Fruit fly (Drosophila melanogaster): ENCODE measurements around the gene Sema1a.

Sema1a gene

DNA sequence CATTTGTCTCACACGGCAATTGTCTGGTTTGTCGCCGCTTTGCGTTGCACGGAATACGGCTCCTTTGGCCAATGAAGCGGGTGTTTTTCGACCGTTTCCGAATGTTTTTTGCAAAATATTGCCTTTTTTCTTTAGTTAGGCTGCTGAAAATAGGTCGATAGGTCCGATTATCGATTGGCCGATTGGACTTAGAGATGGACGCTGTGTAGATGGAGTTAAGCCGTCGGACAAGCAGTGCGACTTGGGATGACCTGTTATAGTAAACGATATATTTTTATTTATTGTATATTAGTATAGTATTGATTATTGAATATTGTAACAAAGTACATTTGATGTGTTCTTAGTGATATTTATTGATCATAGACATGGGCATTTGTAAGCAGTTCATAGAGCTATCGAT is 13.6 kb upstream of the Sema1a start, which contains the start of the genes lmgA and lmgB (continued):
- TF ChIP-seq klu (GFP tag; IDR thresholded peaks at IDR 0.05): no peak
- peak in 1 of 2 experiments; percentile 48 for TF ChIP-seq crp (GFP tag; optimal IDR thresholded peaks at IDR 0.05)
- peak; percentile 14 to 71 for TF ChIP-seq dpn (GFP tag; optimal IDR thresholded peaks at IDR 0.05)
- peak; percentile 41; the same call in 1 of the 2 replicates for TF ChIP-seq vvl (GFP tag; IDR thresholded peaks at IDR 0.05)
- TF ChIP-seq maf-S (GFP tag; optimal IDR thresholded peaks at IDR 0.05): peak; percentile 4
- peak; percentile 76 for TF ChIP-seq CG9932 (GFP tag; IDR thresholded peaks at IDR 0.05)
- TF ChIP-seq gcm2 (GFP tag; optimal IDR thresholded peaks at IDR 0.05): no peak
- TF ChIP-seq chm (GFP tag; IDR thresholded peaks at IDR 0.05): no peak
- TF ChIP-seq CG17328 (GFP tag; IDR thresholded peaks at IDR 0.05): no peak
- TF ChIP-seq CG13775 (GFP tag; optimal IDR thresholded peaks at IDR 0.05): peak; percentile 40
- TF ChIP-seq Dek (tag; optimal IDR thresholded peaks at IDR 0.05): peak; percentile 41
- peak; percentile 32 for TF ChIP-seq Sin3A (optimal IDR thresholded peaks at IDR 0.05)
- TF ChIP-seq pum (GFP tag; optimal IDR thresholded peaks at IDR 0.05): no peak
- TF ChIP-seq chn (GFP tag; optimal IDR thresholded peaks at IDR 0.05): peak; percentile 36
- no peak for TF ChIP-seq CG7745 (tag; optimal IDR thresholded peaks at IDR 0.05)
- no peak for TF ChIP-seq CG7357 (GFP tag; IDR thresholded peaks at IDR 0.05)
- TF ChIP-seq CG15073 (GFP tag; optimal IDR thresholded peaks at IDR 0.05): no peak
- no peak for TF ChIP-seq repo (GFP tag; optimal IDR thresholded peaks at IDR 0.05)
- TF ChIP-seq knrl (GFP tag; IDR thresholded peaks at IDR 0.05; ENCODE audit: partially characterized antibody): peak; percentile 89
- no peak for TF ChIP-seq CG12236 (GFP tag; optimal IDR thresholded peaks at IDR 0.05)
- TF ChIP-seq CG7271 (tag; optimal IDR thresholded peaks at IDR 0.05): no peak
- TF ChIP-seq CG3407 (GFP tag; optimal IDR thresholded peaks at IDR 0.05): no peak
- TF ChIP-seq CG11093 (GFP tag; IDR thresholded peaks at IDR 0.05): no peak
- peak; percentile 40; the same call in 1 of the 2 replicates for TF ChIP-seq HLH3B (GFP tag; IDR thresholded peaks at IDR 0.05)
- no peak for TF ChIP-seq en (GFP tag; optimal IDR thresholded peaks at IDR 0.05)
- no peak for TF ChIP-seq CG8089 (GFP tag; optimal IDR thresholded peaks at IDR 0.05)
- no peak for TF ChIP-seq nau (GFP tag; optimal IDR thresholded peaks at IDR 0.05)
- no peak for TF ChIP-seq CG14667 (GFP tag; IDR thresholded peaks at IDR 0.05)
- TF ChIP-seq cg (GFP tag; optimal IDR thresholded peaks at IDR 0.05): no peak
- peak; percentile 29 for TF ChIP-seq CG9817 (tag; optimal IDR thresholded peaks at IDR 0.05)
- TF ChIP-seq Hmx (GFP tag; optimal IDR thresholded peaks at IDR 0.05): no peak
- TF ChIP-seq sna (GFP tag; IDR thresholded peaks at IDR 0.05; ENCODE audit: partially characterized antibody): peak; percentile 78
- peak; percentile 40 for TF ChIP-seq tup (GFP tag; optimal IDR thresholded peaks at IDR 0.05)
- TF ChIP-seq bowl (GFP tag; IDR thresholded peaks at IDR 0.05): no peak
- no peak for TF ChIP-seq sim (GFP tag; IDR thresholded peaks at IDR 0.05)
- peak; percentile 88 for TF ChIP-seq Opbp (GFP tag; IDR thresholded peaks at IDR 0.05; ENCODE audit: partially characterized antibody)
- no peak for TF ChIP-seq Deaf1 (tag; optimal IDR thresholded peaks at IDR 0.05)
- no peak for TF ChIP-seq sima (GFP tag; optimal IDR thresholded peaks at IDR 0.05)
- TF ChIP-seq Xrp1 (GFP tag; IDR thresholded peaks at IDR 0.05): peak; percentile 9; the same call in 1 of the 2 replicates
- TF ChIP-seq CG42726 (GFP tag; IDR thresholded peaks at IDR 0.05; ENCODE audit: partially characterized antibody): 0 out of 2 replicates have a peak, but pooled peaks have one; percentile 52
- no peak for TF ChIP-seq pfk (GFP tag; optimal IDR thresholded peaks at IDR 0.05)
- TF ChIP-seq E2f1 (GFP tag; IDR thresholded peaks at IDR 0.05): 0 out of 2 replicates have a peak, but pooled peaks have one; percentile 23
- peak; percentile 45; the same call in 1 of the 2 replicates for TF ChIP-seq CG31441 (GFP tag; IDR thresholded peaks at IDR 0.05)
- TF ChIP-seq CG7987 (GFP tag; optimal IDR thresholded peaks at IDR 0.05): no peak
- TF ChIP-seq dmrt11E (tag; optimal IDR thresholded peaks at IDR 0.05): peak; percentile 27
- no peak for TF ChIP-seq wek (GFP tag; optimal IDR thresholded peaks at IDR 0.05)
- no peak for TF ChIP-seq fd102C (GFP tag; optimal IDR thresholded peaks at IDR 0.05)
- TF ChIP-seq CG6254 (GFP tag; optimal IDR thresholded peaks at IDR 0.05): no peak
- TF ChIP-seq nerfin-2 (GFP tag; IDR thresholded peaks at IDR 0.05; ENCODE audit: partially characterized antibody): peak; percentile 91
- TF ChIP-seq CG12104 (GFP tag; optimal IDR thresholded peaks at IDR 0.05): no peak
- TF ChIP-seq her (GFP tag; optimal IDR thresholded peaks at IDR 0.05): no peak

Measured in whole organism, embryonic.